Fruit fly (Drosophila melanogaster) whole organism, embryonic: ENCODE measurements around the gene CG17107.

ENCODE experiments used
- Blimp-1 ChIP-seq: fragments of 200-800 bp; sonication (Bioruptor generic); optimal IDR thresholded peaks from 3 replicates; lab custom pipeline; 2018; ENCODE audit warnings: missing biosample characterization, missing genetic modification characterization, mild to moderate bottlenecking, moderate library complexity, missing genetic modification reagents
- CG10543 ChIP-seq: fragments of 200-800 bp; sonication (Bioruptor generic); optimal IDR thresholded peaks from 3 replicates; lab custom pipeline; 2017; ENCODE audit warnings: missing biosample characterization, mild to moderate bottlenecking, missing genetic modification characterization, moderate library complexity
- CG10565 ChIP-seq: fragments of 200-800 bp; sonication (Bioruptor generic); optimal IDR thresholded peaks from 3 replicates; lab custom pipeline; 2016; ENCODE audit warnings: missing biosample characterization, mild to moderate bottlenecking, missing genetic modification characterization
- CG11247 ChIP-seq: fragments of 200-800 bp; sonication (Bioruptor generic); IDR thresholded peaks from 2 replicates; pipeline ENCODE4 v1.3.6; 2022; ENCODE audit warnings: missing biosample characterization, missing genetic modification characterization
- CG11504 ChIP-seq: fragments of 200-800 bp; sonication (Bioruptor generic); optimal IDR thresholded peaks from 3 replicates; lab custom pipeline; 2019; ENCODE audit warnings: missing biosample characterization, mild to moderate bottlenecking, missing genetic modification characterization, moderate library complexity
- CG12769 ChIP-seq: fragments of 200-800 bp; sonication (Bioruptor generic); optimal IDR thresholded peaks from 2 replicates; lab custom pipeline; 2019; ENCODE audit warnings: missing biosample characterization, mild to moderate bottlenecking, missing genetic modification characterization, moderate library complexity
- CG14050 ChIP-seq: fragments of 200-800 bp; sonication (Bioruptor generic); IDR thresholded peaks from 3 replicates; pipeline ENCODE4 v1.3.6; 2022; ENCODE audit warnings: missing biosample characterization, missing genetic modification characterization
- CG15479 ChIP-seq: fragments of 200-800 bp; sonication (Bioruptor generic); optimal IDR thresholded peaks from 3 replicates; lab custom pipeline; 2019; ENCODE audit warnings: missing biosample characterization, mild to moderate bottlenecking, missing genetic modification characterization, moderate library complexity
- CG16863 ChIP-seq: fragments of 200-800 bp; sonication (Bioruptor generic); optimal IDR thresholded peaks from 3 replicates; lab custom pipeline; 2016; ENCODE audit warnings: missing biosample characterization, missing genetic modification characterization
- CG17361 ChIP-seq: fragments of 200-800 bp; sonication (Bioruptor generic); IDR thresholded peaks from 3 replicates; pipeline ENCODE4 v1.3.6; 2022; ENCODE audit warnings: missing biosample characterization, missing genetic modification characterization
- CG2712 ChIP-seq: fragments of 200-800 bp; optimal IDR thresholded peaks from 3 replicates; lab custom pipeline; 2019; ENCODE audit warnings: missing biosample characterization, mild to moderate bottlenecking, missing genetic modification characterization, moderate library complexity
- CG34376 ChIP-seq: fragments of 200-800 bp; sonication (Bioruptor generic); optimal IDR thresholded peaks from 2 replicates; lab custom pipeline; 2018; ENCODE audit warnings: missing biosample characterization, mild to moderate bottlenecking, missing genetic modification characterization
- CG3838 ChIP-seq: fragments of 200-800 bp; sonication (Bioruptor generic); optimal IDR thresholded peaks from 3 replicates; lab custom pipeline; 2016; ENCODE audit warnings: missing biosample characterization, missing genetic modification characterization
- CG4854 ChIP-seq: fragments of 200-800 bp; sonication (Bioruptor generic); optimal IDR thresholded peaks from 2 replicates; lab custom pipeline; 2016; ENCODE audit warnings: missing biosample characterization, missing genetic modification characterization, inconsistent platforms
- CG5180 ChIP-seq: fragments of 200-800 bp; sonication (Bioruptor generic); optimal IDR thresholded peaks from 3 replicates; lab custom pipeline; 2017; ENCODE audit warnings: missing biosample characterization, missing genetic modification characterization, mild to moderate bottlenecking, moderate library complexity, missing genetic modification reagents
- CG5245 ChIP-seq: fragments of 200-800 bp; sonication (Bioruptor generic); optimal IDR thresholded peaks from 3 replicates; lab custom pipeline; 2016; ENCODE audit warnings: missing biosample characterization, missing genetic modification characterization
- Dfd ChIP-seq, 2 experiments: fragments of >200 bp; optimal IDR thresholded peaks; 2 replicates each; lab custom pipeline; 2017; ENCODE audit warnings: missing biosample characterization in 2 of 2, missing genetic modification characterization in 2 of 2
- Doc3 ChIP-seq: fragments of 200-800 bp; sonication (Bioruptor generic); IDR thresholded peaks from 3 replicates; pipeline ENCODE4 v1.3.6; 2022; ENCODE audit warnings: missing biosample characterization, missing genetic modification characterization; ENCODE audit not compliant: partially characterized antibody
- Ets65A ChIP-seq: fragments of 200-800 bp; sonication (Bioruptor generic); peaks from one replicate; lab custom pipeline; 2016; ENCODE audit warnings: missing biosample characterization, missing genetic modification characterization
- Fer1 ChIP-seq: fragments of 200-800 bp; sonication (Bioruptor generic); optimal IDR thresholded peaks from 2 replicates; lab custom pipeline; 2017; ENCODE audit warnings: missing biosample characterization, mild to moderate bottlenecking, missing genetic modification characterization
- Med ChIP-seq: fragments of 200-800 bp; sonication (Bioruptor generic); peaks from one replicate; lab custom pipeline; 2016; ENCODE audit warnings: missing biosample characterization, missing genetic modification characterization, mild to moderate bottlenecking, inconsistent platforms, moderate library complexity
- NC2β ChIP-seq: fragments of 200-800 bp; sonication (Bioruptor generic); optimal IDR thresholded peaks from 2 replicates; lab custom pipeline; 2016; ENCODE audit warnings: missing biosample characterization, missing genetic modification characterization
- NfI ChIP-seq: fragments of 200-800 bp; sonication (Bioruptor generic); optimal IDR thresholded peaks from 3 replicates; lab custom pipeline; 2018; ENCODE audit warnings: missing biosample characterization, mild to moderate bottlenecking, missing genetic modification characterization, moderate library complexity
- Optix ChIP-seq: fragments of 200-800 bp; sonication (Bioruptor generic); IDR thresholded peaks from 3 replicates; pipeline ENCODE4 v1.3.6; 2022; ENCODE audit warnings: missing biosample characterization, missing genetic modification characterization
- PHDP ChIP-seq: fragments of 200-800 bp; sonication (Bioruptor generic); optimal IDR thresholded peaks from 3 replicates; lab custom pipeline; 2018; ENCODE audit warnings: missing biosample characterization, mild to moderate bottlenecking, missing genetic modification characterization, moderate library complexity
- Ssrp ChIP-seq: fragments of 200-800 bp; sonication (Bioruptor generic); optimal IDR thresholded peaks from 2 replicates; lab custom pipeline; 2018; ENCODE audit warnings: missing biosample characterization, mild to moderate bottlenecking, missing genetic modification characterization, moderate library complexity
- Vsx1 ChIP-seq: fragments of 200-800 bp; sonication (Bioruptor generic); optimal IDR thresholded peaks from 2 replicates; lab custom pipeline; 2017; ENCODE audit warnings: missing biosample characterization, mild to moderate bottlenecking, missing genetic modification characterization, missing genetic modification reagents
- abd-A ChIP-seq: fragments of 200-800 bp; sonication (Bioruptor generic); optimal IDR thresholded peaks from 3 replicates; lab custom pipeline; 2019; ENCODE audit warnings: missing biosample characterization, mild to moderate bottlenecking, missing genetic modification characterization, moderate library complexity
- bab2 ChIP-seq: fragments of 200-800 bp; sonication (Bioruptor generic); optimal IDR thresholded peaks from 2 replicates; lab custom pipeline; 2016; ENCODE audit warnings: missing biosample characterization, missing genetic modification characterization
- cato ChIP-seq: fragments of 200-800 bp; sonication (Bioruptor generic); optimal IDR thresholded peaks from 2 replicates; lab custom pipeline; 2016; ENCODE audit warnings: missing biosample characterization, missing genetic modification characterization, borderline replicate concordance
- chinmo ChIP-seq: fragments of 200-800 bp; sonication (Bioruptor generic); IDR thresholded peaks from 4 replicates; pipeline ENCODE4 v1.3.6; 2022; ENCODE audit warnings: missing biosample characterization, missing genetic modification characterization; ENCODE audit not compliant: partially characterized antibody
- crol ChIP-seq: fragments of 200-800 bp; sonication (Bioruptor generic); IDR thresholded peaks from 2 replicates; pipeline ENCODE4 v1.3.6; 2022; ENCODE audit warnings: missing biosample characterization, missing genetic modification characterization
- dmrt11E ChIP-seq: fragments of 200-800 bp; sonication (Bioruptor generic); optimal IDR thresholded peaks from 3 replicates; lab custom pipeline; 2018; ENCODE audit warnings: missing biosample characterization, mild to moderate bottlenecking, missing genetic modification characterization, moderate library complexity
- ems ChIP-seq: fragments of 200-800 bp; sonication (Bioruptor generic); optimal IDR thresholded peaks from 3 replicates; lab custom pipeline; 2016; ENCODE audit warnings: missing biosample characterization, missing genetic modification characterization
- fru ChIP-seq: fragments of >200 bp; optimal IDR thresholded peaks from 2 replicates; lab custom pipeline; 2017
- ftz-f1 ChIP-seq: fragments of 200-800 bp; sonication (Bioruptor generic); optimal IDR thresholded peaks from 2 replicates; lab custom pipeline; 2016; ENCODE audit warnings: missing biosample characterization, missing genetic modification characterization
- grau ChIP-seq: fragments of 200-800 bp; optimal IDR thresholded peaks from 3 replicates; lab custom pipeline; 2019; ENCODE audit warnings: missing biosample characterization, mild to moderate bottlenecking, missing genetic modification characterization, moderate library complexity
- kay ChIP-seq: fragments of 200-800 bp; sonication (Bioruptor generic); optimal IDR thresholded peaks from 2 replicates; lab custom pipeline; 2016; ENCODE audit warnings: missing biosample characterization, missing genetic modification characterization
- maf-S ChIP-seq: fragments of 200-800 bp; sonication (Bioruptor generic); optimal IDR thresholded peaks from 2 replicates; lab custom pipeline; 2016; ENCODE audit warnings: missing biosample characterization, missing genetic modification characterization
- mld ChIP-seq: fragments of 200-800 bp; sonication (Bioruptor generic); IDR thresholded peaks from 3 replicates; pipeline ENCODE4 v1.3.6; 2022; ENCODE audit warnings: missing biosample characterization, missing genetic modification characterization; ENCODE audit not compliant: partially characterized antibody
- pros ChIP-seq: fragments of 200-800 bp; sonication (Bioruptor generic); optimal IDR thresholded peaks from 3 replicates; lab custom pipeline; 2019; ENCODE audit warnings: missing biosample characterization, mild to moderate bottlenecking, missing genetic modification characterization, moderate library complexity
- pzg ChIP-seq: fragments of 200-800 bp; sonication (Bioruptor generic); optimal IDR thresholded peaks from 3 replicates; lab custom pipeline; 2018; ENCODE audit warnings: missing biosample characterization, mild to moderate bottlenecking, missing genetic modification characterization, moderate library complexity
- salm ChIP-seq: fragments of 200-800 bp; sonication (Bioruptor generic); optimal IDR thresholded peaks from 2 replicates; lab custom pipeline; 2018; ENCODE audit warnings: missing biosample characterization, mild to moderate bottlenecking, missing genetic modification characterization
- schlank ChIP-seq: fragments of 200-800 bp; sonication (Bioruptor generic); optimal IDR thresholded peaks from 2 replicates; lab custom pipeline; 2018; ENCODE audit warnings: missing biosample characterization, mild to moderate bottlenecking, missing genetic modification characterization
- sim ChIP-seq: fragments of 200-800 bp; sonication (Bioruptor generic); IDR thresholded peaks from 2 replicates; pipeline ENCODE4 v1.3.6; 2022; ENCODE audit warnings: missing biosample characterization, missing genetic modification characterization
- slbo ChIP-seq: fragments of 200-800 bp; sonication (Bioruptor generic); IDR thresholded peaks from 2 replicates; pipeline ENCODE4 v1.3.6; 2022; ENCODE audit warnings: missing biosample characterization, missing genetic modification characterization
- sqz ChIP-seq: fragments of 200-800 bp; sonication (Bioruptor generic); optimal IDR thresholded peaks from 3 replicates; lab custom pipeline; 2018; ENCODE audit warnings: missing biosample characterization, mild to moderate bottlenecking, missing genetic modification characterization
- tap ChIP-seq: fragments of 200-800 bp; optimal IDR thresholded peaks from 3 replicates; lab custom pipeline; 2019; ENCODE audit warnings: missing biosample characterization, mild to moderate bottlenecking, missing genetic modification characterization, moderate library complexity
- unpg ChIP-seq: fragments of 200-800 bp; sonication (Bioruptor generic); optimal IDR thresholded peaks from 3 replicates; lab custom pipeline; 2018; ENCODE audit warnings: missing biosample characterization, mild to moderate bottlenecking, missing genetic modification characterization, moderate library complexity
- vvl ChIP-seq: fragments of 200-800 bp; sonication (Bioruptor generic); IDR thresholded peaks from 2 replicates; pipeline ENCODE4 v1.3.6; 2022; ENCODE audit warnings: missing biosample characterization, missing genetic modification characterization
- yki ChIP-seq: fragments of >200 bp; optimal IDR thresholded peaks from 3 replicates; lab custom pipeline; 2018

CG17107 gene

DNA sequence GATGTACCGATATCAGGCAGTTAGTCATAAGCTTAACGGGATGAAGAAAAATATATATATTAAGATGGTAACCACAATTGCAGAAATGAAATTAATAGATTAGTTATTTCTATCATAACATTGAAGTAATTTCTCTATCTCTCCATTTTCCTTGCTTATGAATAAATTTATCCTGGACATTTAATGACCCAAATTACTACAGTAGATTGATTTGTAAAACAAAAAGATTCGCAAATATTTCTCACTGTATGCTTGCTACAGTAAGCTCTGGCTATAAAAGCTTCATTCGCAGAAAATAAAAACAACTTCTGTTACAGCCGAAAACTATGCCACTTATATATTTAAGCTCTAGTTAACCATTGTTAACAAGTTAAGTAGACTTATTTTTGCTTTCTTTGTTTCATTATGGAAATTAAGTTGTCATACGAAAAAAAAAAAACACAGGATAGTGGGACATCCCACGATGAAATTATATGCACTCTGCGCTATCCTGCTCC is 1.1 kb upstream of the CG17107 start, which contains the start of gene CG17105 (continued):
- TF ChIP-seq tap (tag; lab: Kevin White, UChicago), result no peak
- TF ChIP-seq mld (GFP tag; lab: Robert Waterston, UW), result no peak
- no peak for TF ChIP-seq Blimp-1 (GFP tag; lab: Kevin White, UChicago)
- no peak for TF ChIP-seq bab2
- TF ChIP-seq CG17361 (GFP tag; lab: Robert Waterston, UW), result no peak
- no peak for TF ChIP-seq NC2β (GFP tag; lab: Kevin White, UChicago)
- no peak for TF ChIP-seq sqz (GFP tag; lab: Kevin White, UChicago)
- no peak for TF ChIP-seq Fer1 (GFP tag; lab: Kevin White, UChicago)
- TF ChIP-seq CG2712 (tag; lab: Kevin White, UChicago), result no peak
- no peak for TF ChIP-seq yki
- no peak for TF ChIP-seq CG5245 (GFP tag; lab: Kevin White, UChicago)
- TF ChIP-seq Ets65A, result no peak
- TF ChIP-seq Optix, result no peak
- no peak for TF ChIP-seq CG4854 (GFP tag; lab: Kevin White, UChicago)
- no peak for TF ChIP-seq CG12769
- peak; percentile 11 for TF ChIP-seq CG11504 (tag; lab: Kevin White, UChicago)
- TF ChIP-seq ftz-f1, result no peak
- no peak for TF ChIP-seq salm
- no peak for TF ChIP-seq CG10543 (GFP tag; lab: Kevin White, UChicago)
- peak; percentile 80 for TF ChIP-seq grau (tag; lab: Kevin White, UChicago)
- TF ChIP-seq sim (GFP tag; lab: Robert Waterston, UW), result no peak
- no peak for TF ChIP-seq CG15479 (GFP tag; lab: Kevin White, UChicago)
- TF ChIP-seq Med (GFP tag; lab: Kevin White, UChicago), result peak; percentile 57
- TF ChIP-seq pros, result no peak
- TF ChIP-seq CG3838 (GFP tag; lab: Kevin White, UChicago), result no peak
- TF ChIP-seq PHDP (tag; lab: Kevin White, UChicago), result peak; percentile 15
- TF ChIP-seq Doc3 (GFP tag; lab: Robert Waterston, UW), result no peak
- no peak for TF ChIP-seq CG5180 (GFP tag; lab: Kevin White, UChicago)

DNA sequence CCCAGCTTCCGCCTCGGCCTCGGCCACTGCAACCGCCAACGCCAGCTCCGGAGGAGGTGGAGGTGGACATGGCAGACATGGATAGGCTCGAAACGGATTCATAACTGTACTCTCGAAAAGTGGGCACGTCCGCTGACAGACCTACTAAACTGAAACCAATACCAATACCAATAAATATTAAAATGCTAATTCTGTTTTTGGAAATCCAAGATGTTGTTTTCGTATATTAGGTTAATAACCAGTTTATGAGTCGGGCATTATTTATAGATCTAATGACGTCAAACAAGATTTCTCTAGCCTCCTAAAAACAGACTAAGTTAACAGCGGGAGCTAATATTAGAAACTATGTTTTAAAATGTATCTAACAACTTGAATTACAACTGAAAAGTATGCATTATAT is 495 bp downstream of the CG17107 start:
- TF ChIP-seq schlank (tag; lab: Kevin White, UChicago), result no peak
- TF ChIP-seq vvl, result peak; percentile 69; the same call in 1 of the 2 replicates
- TF ChIP-seq pros, result peak; percentile 42
- TF ChIP-seq CG11247, result no peak
- TF ChIP-seq CG10565 (GFP tag; lab: Kevin White, UChicago), result no peak
- no peak for TF ChIP-seq Ets65A
- no peak for TF ChIP-seq dmrt11E (tag; lab: Kevin White, UChicago)
- TF ChIP-seq CG16863 (GFP tag; lab: Kevin White, UChicago), result no peak
- no peak for TF ChIP-seq CG34376 (GFP tag; lab: Kevin White, UChicago)
- TF ChIP-seq unpg (GFP tag; lab: Kevin White, UChicago), result no peak
- TF ChIP-seq slbo, result 0 out of 2 replicates have a peak, but pooled peaks have one; percentile 16
- no peak for TF ChIP-seq pzg
- no peak for TF ChIP-seq maf-S (GFP tag; lab: Kevin White, UChicago)
- TF ChIP-seq NfI (GFP tag; lab: Kevin White, UChicago), result no peak
- no peak for TF ChIP-seq Dfd (GFP tag; optimal IDR thresholded peaks at IDR 0.05; lab: Kevin White, UChicago)
- TF ChIP-seq chinmo, result 0 out of 4 replicates have a peak, but pooled peaks have one; percentile 50
- no peak for TF ChIP-seq Ssrp (tag; lab: Kevin White, UChicago)
- no peak for TF ChIP-seq fru (lab: Kevin White, UChicago)
- no peak for TF ChIP-seq kay (GFP tag; lab: Kevin White, UChicago)
- no peak for TF ChIP-seq crol (GFP tag; lab: Robert Waterston, UW)
- TF ChIP-seq ems, result no peak
- peak; percentile 12 for TF ChIP-seq Vsx1
- peak; percentile 95 for TF ChIP-seq abd-A (tag; lab: Kevin White, UChicago)
- TF ChIP-seq CG14050 (GFP tag; lab: Robert Waterston, UW), result no peak
- no peak for TF ChIP-seq CG11504 (tag; lab: Kevin White, UChicago)
- no peak for TF ChIP-seq cato (GFP tag; lab: Kevin White, UChicago)
